Fruit fly (Drosophila melanogaster) whole organism, pupa: ENCODE data around the gene mura.

Experiments used
- CG32121 ChIP-seq: fragments of 200-800 bp; sonication (Bioruptor generic); IDR thresholded peaks from 2 replicates; pipeline ENCODE4 v1.3.6; 2022; ENCODE audit warnings: missing biosample characterization, missing genetic modification characterization
- CG8159 ChIP-seq: fragments of 200-800 bp; sonication (Bioruptor generic); optimal IDR thresholded peaks from 3 replicates; lab custom pipeline; 2018; ENCODE audit warnings: missing biosample characterization, mild to moderate bottlenecking, missing genetic modification characterization, moderate library complexity
- D1 ChIP-seq: fragments of 200-800 bp; sonication (Bioruptor generic); optimal IDR thresholded peaks from 2 replicates; lab custom pipeline; 2018; ENCODE audit warnings: missing biosample characterization, mild to moderate bottlenecking, missing genetic modification characterization, moderate library complexity
- EcR ChIP-seq: fragments of 200-800 bp; sonication (Bioruptor generic); optimal IDR thresholded peaks from 3 replicates; lab custom pipeline; 2019; ENCODE audit warnings: missing biosample characterization, missing genetic modification characterization, mild to moderate bottlenecking, moderate library complexity, missing genetic modification reagents
- gl ChIP-seq: fragments of 200-800 bp; sonication (Bioruptor generic); optimal IDR thresholded peaks from 2 replicates; lab custom pipeline; 2018; ENCODE audit warnings: missing biosample characterization, mild to moderate bottlenecking, missing genetic modification characterization

dm6 chr3R:9561121-9561520 is 9.5 kb upstream of the mura start:
- TF ChIP-seq CG8159 (tag; lab: Kevin White, UChicago), result no peak
- no peak for TF ChIP-seq EcR (GFP tag; lab: Kevin White, UChicago)
- TF ChIP-seq D1, result no peak
- no peak for TF ChIP-seq CG32121 (GFP tag; lab: Robert Waterston, UW)
- no peak for TF ChIP-seq gl
